Fruit fly (Drosophila melanogaster) whole organism, embryonic: Measurements from ENCODE around the gene dpr2.
A peak's percentile ranks its signal among the peaks of the same experiment; 100 is the strongest.

ENCODE experiments used
- Adf1 ChIP-seq: fragments of 200-800 bp; sonication (Bioruptor generic); IDR thresholded peaks from 2 replicates; pipeline ENCODE4 v1.3.6; 2022; ENCODE audit warnings: missing biosample characterization, missing genetic modification characterization
- Bdp1 ChIP-seq: fragments of 200-800 bp; sonication (Bioruptor generic); optimal IDR thresholded peaks from 3 replicates; lab custom pipeline; 2016; ENCODE audit warnings: missing biosample characterization, missing genetic modification characterization
- Bteb2 ChIP-seq: fragments of 200-800 bp; sonication (Bioruptor generic); optimal IDR thresholded peaks from 2 replicates; lab custom pipeline; 2016; ENCODE audit warnings: missing biosample characterization, missing genetic modification characterization
- CG10321 ChIP-seq: fragments of 200-800 bp; sonication (Bioruptor generic); IDR thresholded peaks from 2 replicates; pipeline ENCODE4 v1.3.6; 2022; ENCODE audit warnings: missing biosample characterization, missing genetic modification characterization
- CG10543 ChIP-seq: fragments of 200-800 bp; sonication (Bioruptor generic); optimal IDR thresholded peaks from 3 replicates; lab custom pipeline; 2017; ENCODE audit warnings: missing biosample characterization, mild to moderate bottlenecking, missing genetic modification characterization, moderate library complexity
- CG10654 ChIP-seq: fragments of 200-800 bp; sonication (Bioruptor generic); optimal IDR thresholded peaks from 2 replicates; lab custom pipeline; 2016; ENCODE audit warnings: missing biosample characterization, missing genetic modification characterization
- CG12744 ChIP-seq: fragments of 200-800 bp; sonication (Bioruptor generic); optimal IDR thresholded peaks from 2 replicates; lab custom pipeline; 2016; ENCODE audit warnings: missing biosample characterization, missing genetic modification characterization
- CG13894 ChIP-seq: fragments of 200-800 bp; sonication (Bioruptor generic); optimal IDR thresholded peaks from 3 replicates; lab custom pipeline; 2018; ENCODE audit warnings: missing biosample characterization, mild to moderate bottlenecking, missing genetic modification characterization, moderate library complexity
- CG14860 ChIP-seq: fragments of 200-800 bp; sonication (Bioruptor generic); IDR thresholded peaks from 3 replicates; pipeline ENCODE4 v1.3.6; 2022; ENCODE audit warnings: missing biosample characterization, missing genetic modification characterization; ENCODE audit not compliant: partially characterized antibody
- CG15601 ChIP-seq: fragments of 200-800 bp; sonication (Bioruptor generic); optimal IDR thresholded peaks from 3 replicates; lab custom pipeline; 2019; ENCODE audit warnings: missing biosample characterization, mild to moderate bottlenecking, missing genetic modification characterization, moderate library complexity
- CG1602 ChIP-seq: fragments of 200-800 bp; sonication (Bioruptor generic); optimal IDR thresholded peaks from 3 replicates; lab custom pipeline; 2016; ENCODE audit warnings: missing biosample characterization, missing genetic modification characterization
- CG1603 ChIP-seq: fragments of 200-800 bp; sonication (Bioruptor generic); optimal IDR thresholded peaks from 2 replicates; lab custom pipeline; 2019; ENCODE audit warnings: missing biosample characterization, mild to moderate bottlenecking, missing genetic modification characterization, moderate library complexity
- CG17829 ChIP-seq: fragments of 200-800 bp; optimal IDR thresholded peaks from 2 replicates; lab custom pipeline; 2019; ENCODE audit warnings: missing biosample characterization, mild to moderate bottlenecking, missing genetic modification characterization, moderate library complexity
- CG1792 ChIP-seq: fragments of 200-800 bp; sonication (Bioruptor generic); optimal IDR thresholded peaks from 2 replicates; lab custom pipeline; 2016; ENCODE audit warnings: missing biosample characterization, missing genetic modification characterization
- CG33557 ChIP-seq: fragments of 200-800 bp; sonication (Bioruptor generic); optimal IDR thresholded peaks from 2 replicates; lab custom pipeline; 2019; ENCODE audit warnings: missing biosample characterization, mild to moderate bottlenecking, missing genetic modification characterization, moderate library complexity
- CG5245 ChIP-seq: fragments of 200-800 bp; sonication (Bioruptor generic); optimal IDR thresholded peaks from 3 replicates; lab custom pipeline; 2016; ENCODE audit warnings: missing biosample characterization, missing genetic modification characterization
- CG5953 ChIP-seq: fragments of 200-800 bp; sonication (Bioruptor generic); IDR thresholded peaks from 2 replicates; pipeline ENCODE4 v1.3.6; 2022; ENCODE audit warnings: missing biosample characterization, missing genetic modification characterization
- CG6272 ChIP-seq: fragments of 200-800 bp; sonication (Bioruptor generic); IDR thresholded peaks from 2 replicates; pipeline ENCODE4 v1.3.6; 2022; ENCODE audit warnings: missing biosample characterization, missing genetic modification characterization
- CG8359 ChIP-seq: fragments of 200-800 bp; sonication (Bioruptor generic); optimal IDR thresholded peaks from 2 replicates; lab custom pipeline; 2017; ENCODE audit warnings: missing biosample characterization, mild to moderate bottlenecking, missing genetic modification characterization, borderline replicate concordance
- Deaf1 ChIP-seq: fragments of 200-800 bp; optimal IDR thresholded peaks from 3 replicates; lab custom pipeline; 2019; ENCODE audit warnings: missing biosample characterization, mild to moderate bottlenecking, missing genetic modification characterization, moderate library complexity
- Dfd ChIP-seq, 2 experiments: fragments of >200 bp; optimal IDR thresholded peaks; 2 replicates each; lab custom pipeline; 2017; ENCODE audit warnings: missing biosample characterization in 2 of 2, missing genetic modification characterization in 2 of 2
- Doc3 ChIP-seq: fragments of 200-800 bp; sonication (Bioruptor generic); IDR thresholded peaks from 3 replicates; pipeline ENCODE4 v1.3.6; 2022; ENCODE audit warnings: missing biosample characterization, missing genetic modification characterization; ENCODE audit not compliant: partially characterized antibody
- Dp ChIP-seq: fragments of 200-800 bp; sonication (Bioruptor generic); optimal IDR thresholded peaks from 2 replicates; lab custom pipeline; 2018; ENCODE audit warnings: missing biosample characterization, mild to moderate bottlenecking, missing genetic modification characterization, moderate library complexity
- Gsc ChIP-seq: fragments of 200-800 bp; sonication (Bioruptor generic); IDR thresholded peaks from 2 replicates; pipeline ENCODE4 v1.3.6; 2022; ENCODE audit warnings: missing biosample characterization, missing genetic modification characterization
- H2.0 ChIP-seq: fragments of 200-800 bp; sonication (Bioruptor generic); IDR thresholded peaks from 2 replicates; pipeline ENCODE4 v1.3.6; 2022; ENCODE audit warnings: missing biosample characterization, missing genetic modification characterization
- Nf-YA ChIP-seq: fragments of 200-800 bp; sonication (Bioruptor generic); IDR thresholded peaks from 2 replicates; pipeline ENCODE4 v1.3.6; 2022; ENCODE audit warnings: missing biosample characterization, missing genetic modification characterization
- Rx ChIP-seq: fragments of 200-800 bp; sonication (Bioruptor generic); IDR thresholded peaks from 2 replicates; pipeline ENCODE4 v1.3.6; 2022; ENCODE audit warnings: missing biosample characterization, missing genetic modification characterization
- Six4 ChIP-seq: fragments of 200-800 bp; sonication (Bioruptor generic); optimal IDR thresholded peaks from 2 replicates; lab custom pipeline; 2016; ENCODE audit warnings: missing biosample characterization, missing genetic modification characterization
- Sry-β ChIP-seq: fragments of 200-800 bp; sonication (Bioruptor generic); optimal IDR thresholded peaks from 2 replicates; lab custom pipeline; 2018; ENCODE audit warnings: missing biosample characterization, mild to moderate bottlenecking, missing genetic modification characterization, moderate library complexity
- ase ChIP-seq: fragments of 200-800 bp; sonication (Bioruptor generic); IDR thresholded peaks from 3 replicates; pipeline ENCODE4 v1.3.6; 2022; ENCODE audit warnings: missing biosample characterization, missing genetic modification characterization
- ato ChIP-seq: fragments of 200-800 bp; sonication (Bioruptor generic); IDR thresholded peaks from 2 replicates; pipeline ENCODE4 v1.3.6; 2022; ENCODE audit warnings: missing biosample characterization, missing genetic modification characterization; ENCODE audit not compliant: partially characterized antibody
- dysf ChIP-seq: fragments of 200-800 bp; sonication (Bioruptor generic); IDR thresholded peaks from 3 replicates; pipeline ENCODE4 v1.3.6; 2022; ENCODE audit warnings: missing biosample characterization, missing genetic modification characterization
- ewg ChIP-seq: fragments of 200-800 bp; sonication (Bioruptor generic); optimal IDR thresholded peaks from 3 replicates; lab custom pipeline; 2017; ENCODE audit warnings: mild to moderate bottlenecking, missing biosample characterization, missing genetic modification reagents, missing genetic modification characterization
- exex ChIP-seq: fragments of 200-800 bp; sonication (Bioruptor generic); optimal IDR thresholded peaks from 4 replicates; lab custom pipeline; 2018; ENCODE audit warnings: missing biosample characterization, mild to moderate bottlenecking, missing genetic modification characterization, moderate library complexity
- h ChIP-seq: fragments of >200 bp; optimal IDR thresholded peaks from 2 replicates; lab custom pipeline; 2017
- ind ChIP-seq: fragments of 200-800 bp; sonication (Bioruptor generic); optimal IDR thresholded peaks from 3 replicates; lab custom pipeline; 2016; ENCODE audit warnings: missing biosample characterization, missing genetic modification characterization
- insv ChIP-seq, 2 experiments: fragments of 200-800 bp; sonication (Bioruptor generic); optimal IDR thresholded peaks; 3 replicates each; lab custom pipeline; 2016 to 2018; ENCODE audit warnings: missing biosample characterization in 2 of 2, missing genetic modification characterization in 2 of 2
- knrl ChIP-seq: fragments of 200-800 bp; sonication (Bioruptor generic); IDR thresholded peaks from 3 replicates; pipeline ENCODE4 v1.3.6; 2022; ENCODE audit warnings: missing biosample characterization, missing genetic modification characterization; ENCODE audit not compliant: partially characterized antibody
- lov ChIP-seq, 2 experiments: fragments of 200-800 bp in 1 of 2; fragments of >200 bp in 1 of 2; sonication (Bioruptor generic) in 1 of 2; IDR thresholded peaks in 1 of 2; optimal IDR thresholded peaks in 1 of 2; 2 replicates in 1 of 2; 3 replicates in 1 of 2; pipeline versions ENCODE4 v1.3.6 to Lab custom; 2017 to 2022; ENCODE audit warnings: missing biosample characterization in 1 of 2, missing genetic modification characterization in 1 of 2
- mld ChIP-seq: fragments of 200-800 bp; sonication (Bioruptor generic); IDR thresholded peaks from 3 replicates; pipeline ENCODE4 v1.3.6; 2022; ENCODE audit warnings: missing biosample characterization, missing genetic modification characterization; ENCODE audit not compliant: partially characterized antibody
- pum ChIP-seq: fragments of 200-800 bp; sonication (Bioruptor generic); optimal IDR thresholded peaks from 2 replicates; lab custom pipeline; 2016; ENCODE audit warnings: missing biosample characterization, missing genetic modification characterization
- ranshi ChIP-seq: fragments of 200-800 bp; sonication (Bioruptor generic); IDR thresholded peaks from 2 replicates; pipeline ENCODE4 v1.3.6; 2022; ENCODE audit warnings: missing biosample characterization, missing genetic modification characterization
- ro ChIP-seq: fragments of 200-800 bp; sonication (Bioruptor generic); IDR thresholded peaks from 2 replicates; pipeline ENCODE4 v1.3.6; 2022; ENCODE audit warnings: missing biosample characterization, missing genetic modification characterization
- sr ChIP-seq: fragments of 200-800 bp; sonication (Bioruptor generic); IDR thresholded peaks from 3 replicates; pipeline ENCODE4 v1.3.6; 2022; ENCODE audit warnings: missing biosample characterization, missing genetic modification characterization
- tll ChIP-seq, 2 experiments: fragments of 200-800 bp in 1 of 2; fragments of >200 bp in 1 of 2; sonication (Bioruptor generic) in 1 of 2; optimal IDR thresholded peaks; 2 replicates each; lab custom pipeline; 2017 to 2019; ENCODE audit warnings: missing biosample characterization in 2 of 2, missing genetic modification characterization in 2 of 2, mild to moderate bottlenecking in 1 of 2, moderate library complexity in 1 of 2
- ttk ChIP-seq: fragments of 200-800 bp; sonication (Bioruptor generic); IDR thresholded peaks from 2 replicates; pipeline ENCODE4 v2.1.2; 2022; ENCODE audit warnings: missing biosample characterization, missing genetic modification characterization
- tup ChIP-seq: fragments of 200-800 bp; sonication (Bioruptor generic); optimal IDR thresholded peaks from 2 replicates; lab custom pipeline; 2016; ENCODE audit warnings: missing biosample characterization, mild to moderate bottlenecking, missing genetic modification characterization, moderate library complexity
- z ChIP-seq: fragments of 200-800 bp; sonication (Bioruptor generic); IDR thresholded peaks from 3 replicates; pipeline ENCODE4 v1.3.6; 2022; ENCODE audit warnings: missing biosample characterization, missing genetic modification characterization

The dpr2 gene

DNA sequence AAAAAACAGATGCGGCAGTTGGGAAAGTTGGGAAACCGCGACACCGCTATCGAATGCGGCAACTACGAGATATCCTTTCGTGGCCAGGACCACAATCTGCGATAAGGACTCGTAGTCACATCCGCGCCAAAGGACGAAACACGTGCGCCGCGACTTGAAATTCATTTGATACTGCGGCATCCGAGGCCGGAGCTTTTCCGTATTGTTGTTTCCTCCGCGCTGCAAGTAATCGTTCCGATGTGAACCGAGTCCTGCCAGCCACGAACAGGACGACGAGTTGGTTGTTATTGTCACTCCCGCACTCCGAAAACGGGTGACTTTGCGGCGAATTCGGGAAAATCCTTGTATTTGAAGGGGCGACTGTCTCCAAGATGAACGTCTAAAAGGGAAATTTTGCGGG lies at the start of gene dpr2:
dpr2 (minus strand) TSS at position 175 of the 400 bp plus-strand sequence.
- peak; percentile 94 for TF ChIP-seq Deaf1 (tag; lab: Kevin White, UChicago)
- TF ChIP-seq z (GFP tag; lab: Robert Waterston, UW), result 0 out of 3 replicates have a peak, but pooled peaks have one; percentile 23
- TF ChIP-seq Dfd (GFP tag; optimal IDR thresholded peaks at IDR 0.05; lab: Kevin White, UChicago), result no peak

- no peak for TF ChIP-seq Sry-β
- TF ChIP-seq mld (GFP tag; lab: Robert Waterston, UW), result peak; percentile 46; the same call in 1 of the 3 replicates
- peak; percentile 75 for TF ChIP-seq Six4
- peak; percentile 32 for TF ChIP-seq CG10543
- TF ChIP-seq tup (GFP tag; lab: Kevin White, UChicago), result peak; percentile 22
- peak; percentile 54 for TF ChIP-seq dysf (GFP tag; lab: Robert Waterston, UW)
- TF ChIP-seq CG12744, result peak; percentile 30
- TF ChIP-seq Doc3, result peak; percentile 88
- TF ChIP-seq Adf1 (GFP tag; lab: Robert Waterston, UW), result peak; percentile 23
- no peak for TF ChIP-seq CG13894 (tag; lab: Kevin White, UChicago)
- TF ChIP-seq Bteb2 (GFP tag; lab: Kevin White, UChicago), result peak; percentile 45
- TF ChIP-seq CG33557 (GFP tag; lab: Kevin White, UChicago), result peak; percentile 15
- TF ChIP-seq Dp (GFP tag; lab: Kevin White, UChicago), result peak; percentile 82
- TF ChIP-seq CG14860 (GFP tag; lab: Robert Waterston, UW), result peak; percentile 77
- TF ChIP-seq ato (GFP tag; lab: Robert Waterston, UW), result peak; percentile 23; the same call in 1 of the 2 replicates
- TF ChIP-seq CG15601 (tag; lab: Kevin White, UChicago), result peak; percentile 66
- peak; percentile 49 for TF ChIP-seq CG5245 (GFP tag; lab: Kevin White, UChicago)
- TF ChIP-seq ro (GFP tag; lab: Robert Waterston, UW), result no peak
- peak; percentile 88 for TF ChIP-seq knrl (GFP tag; lab: Robert Waterston, UW)
- peak; percentile 28 for TF ChIP-seq ewg
- 0 out of 2 replicates have a peak, but pooled peaks have one; percentile 22 for TF ChIP-seq CG10321 (GFP tag; lab: Robert Waterston, UW)
- TF ChIP-seq H2.0 (GFP tag; lab: Robert Waterston, UW), result peak; percentile 53
- TF ChIP-seq ind, result peak; percentile 77
- no peak for TF ChIP-seq Rx
- no peak for TF ChIP-seq CG8359
- TF ChIP-seq CG17829, result peak; percentile 79
- peak; percentile 30 for TF ChIP-seq CG1603
- TF ChIP-seq lov (optimal IDR thresholded peaks at IDR 0.05; lab: Kevin White, UChicago), result no peak
- no peak for TF ChIP-seq lov (GFP tag; IDR thresholded peaks at IDR 0.05; lab: Robert Waterston, UW)
- TF ChIP-seq tll (GFP tag; optimal IDR thresholded peaks at IDR 0.05; lab: Kevin White, UChicago), result no peak
- peak; percentile 3 for TF ChIP-seq pum
- TF ChIP-seq ttk (GFP tag; lab: Robert Waterston, UW), result peak; percentile 29; the same call in 1 of the 2 replicates
- peak; percentile 33 for TF ChIP-seq CG6272 (GFP tag; lab: Robert Waterston, UW)
- TF ChIP-seq Bdp1 (GFP tag; lab: Kevin White, UChicago), result peak; percentile 30
- no peak for TF ChIP-seq h (lab: Kevin White, UChicago)
- TF ChIP-seq CG10654 (GFP tag; lab: Kevin White, UChicago), result peak; percentile 70
- TF ChIP-seq CG5953, result peak; percentile 63; the same call in 1 of the 2 replicates
- peak in 1 of 2 experiments; percentile 25 for TF ChIP-seq insv (GFP tag; optimal IDR thresholded peaks at IDR 0.05; lab: Kevin White, UChicago)
- peak; percentile 74 for TF ChIP-seq CG1602 (GFP tag; lab: Kevin White, UChicago)
- no peak for TF ChIP-seq CG1792
- peak; percentile 45 for TF ChIP-seq exex (tag; lab: Kevin White, UChicago)
- no peak for TF ChIP-seq Gsc (GFP tag; lab: Robert Waterston, UW)
- TF ChIP-seq sr (GFP tag; lab: Robert Waterston, UW), result no peak
- TF ChIP-seq Nf-YA (GFP tag; lab: Robert Waterston, UW), result no peak
- peak; percentile 60; the same call in 2 of the 3 replicates for TF ChIP-seq ase (GFP tag; lab: Robert Waterston, UW)
- peak; percentile 53 for TF ChIP-seq ranshi (GFP tag; lab: Robert Waterston, UW)
These were observed 47.0 kb upstream of the dpr2 start, which contains the start of the genes Art8 and dUTPase for dm6 chr2L:11010999-11011398. Gene Art8, minus strand, starts transcription at chr2L:11011086. Gene dUTPase, plus strand, starts transcription at chr2L:11011312.
